Fruit fly (Drosophila melanogaster) Kc167 (cell line): Measurements from ENCODE around the gene Cdc6.

ENCODE experiments used
- Myc ChIP-seq: fragments of >200 bp; optimal IDR thresholded peaks from 2 replicates; lab custom pipeline; 2017; ENCODE audit warnings: missing external identifiers
- h ChIP-seq: fragments of >200 bp; optimal IDR thresholded peaks from 3 replicates; lab custom pipeline; 2018; ENCODE audit warnings: missing external identifiers
- psq ChIP-seq: fragments of >200 bp; optimal IDR thresholded peaks from 2 replicates; lab custom pipeline; 2017; ENCODE audit warnings: missing external identifiers
- ttk ChIP-seq: sonication (Bioruptor generic); optimal IDR thresholded peaks from 2 replicates; lab custom pipeline; 2017; ENCODE audit warnings: missing external identifiers

dm6 chr3L:8648836-8649235 lies 15.0 kb upstream of the Cdc6 start, which contains the start of gene Arr2:
- TF ChIP-seq psq (lab: Kevin White, UChicago) = no peak
- no peak for TF ChIP-seq ttk (lab: Kevin White, UChicago)
- TF ChIP-seq Myc (lab: Kevin White, UChicago) = no peak
- no peak for TF ChIP-seq h (lab: Kevin White, UChicago)
